Fruit fly (Drosophila melanogaster) whole organism, embryonic: ENCODE results near the gene Usp5.
A peak's percentile ranks its signal among the peaks of the same experiment; 100 is the strongest.

Experiments
- Ada2b ChIP-seq: fragments of 200-800 bp; sonication (Bioruptor generic); IDR thresholded peaks from 2 replicates; pipeline ENCODE4 v1.3.6; 2022; ENCODE audit warnings: missing biosample characterization, missing genetic modification characterization
- B-H2 ChIP-seq: fragments of 200-800 bp; sonication (Bioruptor generic); optimal IDR thresholded peaks from 2 replicates; lab custom pipeline; 2018; ENCODE audit warnings: missing biosample characterization, mild to moderate bottlenecking, missing genetic modification characterization
- CG17385 ChIP-seq: fragments of 200-800 bp; sonication (Bioruptor generic); optimal IDR thresholded peaks from 3 replicates; lab custom pipeline; 2018; ENCODE audit warnings: missing biosample characterization, mild to moderate bottlenecking, missing genetic modification characterization
- CG32772 ChIP-seq: fragments of 200-800 bp; sonication (Bioruptor generic); IDR thresholded peaks from 2 replicates; pipeline ENCODE4 v1.3.6; 2022; ENCODE audit warnings: missing biosample characterization, missing genetic modification characterization
- CG8290 ChIP-seq, 3 experiments: fragments of 200-800 bp; sonication (Bioruptor generic); optimal IDR thresholded peaks; 2 replicates each; lab custom pipeline; 2016 to 2019; ENCODE audit warnings: missing biosample characterization in 3 of 3, missing genetic modification characterization in 3 of 3, mild to moderate bottlenecking in 2 of 3, moderate library complexity in 1 of 3
- CG8478 ChIP-seq: fragments of >200 bp; optimal IDR thresholded peaks from 2 replicates; lab custom pipeline; 2018
- az2 ChIP-seq: fragments of 200-800 bp; sonication (Bioruptor generic); optimal IDR thresholded peaks from 3 replicates; lab custom pipeline; 2016; ENCODE audit warnings: missing biosample characterization, missing genetic modification characterization
- bigmax ChIP-seq: fragments of 200-800 bp; sonication (Bioruptor generic); optimal IDR thresholded peaks from 2 replicates; lab custom pipeline; 2018; ENCODE audit warnings: missing biosample characterization, mild to moderate bottlenecking, missing genetic modification characterization
- cg ChIP-seq: fragments of 200-800 bp; sonication (Bioruptor generic); optimal IDR thresholded peaks from 3 replicates; lab custom pipeline; 2019; ENCODE audit warnings: missing biosample characterization, mild to moderate bottlenecking, missing genetic modification characterization, moderate library complexity
- hkb ChIP-seq, 2 experiments: fragments of 200-800 bp in 1 of 2; fragments of >200 bp in 1 of 2; sonication (Bioruptor generic) in 1 of 2; IDR thresholded peaks in 1 of 2; optimal IDR thresholded peaks in 1 of 2; 2 replicates each; pipeline versions ENCODE4 v1.3.6 to Lab custom; 2017 to 2022; ENCODE audit warnings: missing biosample characterization in 1 of 2, missing genetic modification characterization in 1 of 2
- slp2 ChIP-seq: fragments of 200-800 bp; sonication (Bioruptor generic); optimal IDR thresholded peaks from 2 replicates; lab custom pipeline; 2016; ENCODE audit warnings: missing biosample characterization, missing genetic modification characterization

DNA sequence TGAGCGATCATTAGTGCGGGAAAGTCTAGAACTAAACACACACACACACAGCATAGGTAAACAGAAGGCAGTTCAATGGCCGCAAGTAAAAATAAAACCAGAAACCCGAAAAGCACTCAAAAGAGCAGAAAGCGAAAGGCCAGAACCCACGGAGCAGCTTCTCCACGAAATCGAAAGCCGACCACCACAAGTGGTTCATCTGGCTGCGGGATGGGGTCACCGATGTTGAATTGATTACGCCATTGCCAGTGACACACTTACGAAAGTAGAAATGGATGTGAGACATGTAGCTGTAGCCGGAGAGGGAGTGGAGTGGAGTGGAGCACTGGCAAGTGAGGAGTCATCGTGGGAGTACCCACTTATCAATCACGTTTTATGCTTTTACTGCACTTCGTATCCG is 6.7 kb downstream of the Usp5 start:
- TF ChIP-seq CG17385 (GFP tag; lab: Kevin White, UChicago) (no peak), bigmax (no peak), az2 (GFP tag; lab: Kevin White, UChicago) (no peak), B-H2 (GFP tag; lab: Kevin White, UChicago) (no peak), CG32772 (GFP tag; lab: Robert Waterston, UW) (no peak), CG8290 (GFP tag; optimal IDR thresholded peaks at IDR 0.05; lab: Kevin White, UChicago) (no peak), CG8290 (tag; optimal IDR thresholded peaks at IDR 0.05; lab: Kevin White, UChicago) (peak in 1 of 2 experiments; percentile 38), CG8478 (no peak), cg (peak; percentile 24), Ada2b (GFP tag; lab: Robert Waterston, UW) (no peak), slp2 (GFP tag; lab: Kevin White, UChicago) (no peak), hkb (optimal IDR thresholded peaks at IDR 0.05; lab: Kevin White, UChicago) (no peak), hkb (GFP tag; IDR thresholded peaks at IDR 0.05; lab: Robert Waterston, UW) (no peak)
